Fruit fly (Drosophila melanogaster): Measurements from ENCODE around the gene CG8135.

DNA sequence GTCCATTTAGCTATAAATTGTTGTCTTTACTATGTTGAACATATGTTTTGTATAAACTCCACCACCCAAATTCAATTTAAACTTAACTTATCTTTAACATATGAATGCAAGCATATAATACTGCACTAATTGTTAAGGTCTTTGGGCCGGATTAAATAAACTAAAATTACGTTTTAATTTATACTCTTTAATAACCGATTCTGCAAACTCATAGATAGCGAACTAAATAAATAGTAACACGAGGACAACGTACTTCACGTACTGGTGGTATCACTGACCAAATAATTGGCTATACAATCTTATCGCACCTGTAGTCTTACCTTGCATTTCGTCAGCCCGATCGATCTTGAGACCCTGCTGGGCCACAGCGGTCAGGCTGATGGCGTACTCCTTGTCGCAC is 11.8 kb upstream of the CG8135 start:
- TF ChIP-seq ovo (GFP tag; optimal IDR thresholded peaks at IDR 0.05) (no peak), CG7101 (tag; optimal IDR thresholded peaks at IDR 0.05) (no peak)

All from whole organism, adult.